Worm (Caenorhabditis elegans) whole organism, L4 larva: Measurements from ENCODE around the gene rpl-23.

ENCODE experiments used
- F10B5.3 ChIP-seq: sonication (generic microtip); optimal IDR thresholded peaks from 2 replicates; lab custom pipeline; 2016; ENCODE audit warnings: mild to moderate bottlenecking, missing genetic modification characterization, missing compliant biosample characterization
- F26F4.8 ChIP-seq: fragments of 200-800 bp; sonication (Bioruptor generic); conservative IDR thresholded peaks from 2 replicates; pipeline ENCODE4 v1.3.6; 2022; ENCODE audit warnings: missing genetic modification characterization, missing compliant biosample characterization
- R02D3.7 ChIP-seq: fragments of 150-350 bp; sonication (generic microtip); optimal IDR thresholded peaks from 3 replicates; lab custom pipeline; 2014; ENCODE audit warnings: missing biosample characterization, missing genetic modification characterization
- T26A8.4 ChIP-seq: fragments of 200-800 bp; sonication (Bioruptor generic); IDR thresholded peaks from 2 replicates; pipeline ENCODE4 v1.3.6; 2022; ENCODE audit warnings: missing genetic modification characterization, missing compliant biosample characterization
- Y105C5A.15 ChIP-seq: fragments of 200-800 bp; sonication (Bioruptor generic); IDR thresholded peaks from 2 replicates; pipeline ENCODE4 v1.3.6; 2022; ENCODE audit warnings: missing genetic modification characterization, missing compliant biosample characterization
- Y5F2A.4 ChIP-seq: fragments of 200-800 bp; sonication (Bioruptor generic); optimal IDR thresholded peaks from 2 replicates; lab custom pipeline; 2018; ENCODE audit warnings: mild to moderate bottlenecking, missing genetic modification characterization, missing compliant biosample characterization
- ZK337.2 ChIP-seq: fragments of 200-800 bp; sonication (Bioruptor generic); IDR thresholded peaks from 2 replicates; pipeline ENCODE4 v1.3.6; 2022; ENCODE audit warnings: missing genetic modification reagents, missing genetic modification characterization, missing compliant biosample characterization
- arid-1 ChIP-seq: fragments of 200-800 bp; sonication (Bioruptor generic); conservative IDR thresholded peaks from 2 replicates; pipeline ENCODE4 v1.3.6; 2022; ENCODE audit warnings: missing genetic modification reagents, missing genetic modification characterization, missing compliant biosample characterization
- ceh-28 ChIP-seq: fragments of 150-350 bp; optimal IDR thresholded peaks from 2 replicates; lab custom pipeline; 2014; ENCODE audit warnings: missing biosample characterization, missing genetic modification reagents, missing genetic modification characterization
- ceh-32 ChIP-seq: sonication (generic microtip); optimal IDR thresholded peaks from 2 replicates; lab custom pipeline; 2016; ENCODE audit warnings: mild to moderate bottlenecking, missing genetic modification characterization, missing compliant biosample characterization; ENCODE audit not compliant: poor library complexity
- ceh-44 ChIP-seq: fragments of 200-800 bp; sonication (Bioruptor generic); IDR thresholded peaks from 2 replicates; pipeline ENCODE4 v1.3.6; 2022; ENCODE audit warnings: missing genetic modification reagents, missing genetic modification characterization, missing compliant biosample characterization
- ces-1 ChIP-seq: fragments of 150-350 bp; sonication (generic microtip); optimal IDR thresholded peaks from 4 replicates; lab custom pipeline; 2014; ENCODE audit warnings: missing biosample characterization, missing genetic modification reagents, missing genetic modification characterization
- ctbp-1 ChIP-seq: fragments of 200-800 bp; sonication (Bioruptor generic); IDR thresholded peaks from 2 replicates; pipeline ENCODE4 v1.3.6; 2022; ENCODE audit warnings: missing genetic modification reagents, missing genetic modification characterization, missing compliant biosample characterization
- daf-12 ChIP-seq: fragments of 150-350 bp; optimal IDR thresholded peaks from 2 replicates; lab custom pipeline; 2014; ENCODE audit warnings: missing biosample characterization, missing genetic modification reagents, missing genetic modification characterization
- daf-16 ChIP-seq, 3 experiments: sonication (generic microtip); optimal IDR thresholded peaks; 2 replicates each; lab custom pipeline; 2016 to 2017; ENCODE audit warnings: missing genetic modification characterization in 3 of 3, missing genetic modification reagents in 3 of 3, mild to moderate bottlenecking in 2 of 3, missing compliant biosample characterization in 2 of 3, missing biosample characterization in 1 of 3, moderate library complexity in 1 of 3
- daf-19 ChIP-seq: fragments of 200-800 bp; sonication (Bioruptor generic); conservative IDR thresholded peaks from 2 replicates; pipeline ENCODE4 v1.3.6; 2022; ENCODE audit warnings: missing genetic modification characterization, missing compliant biosample characterization
- daf-8 ChIP-seq: fragments of 200-800 bp; sonication (Bioruptor generic); IDR thresholded peaks from 2 replicates; pipeline ENCODE4 v1.3.6; 2022; ENCODE audit warnings: missing genetic modification characterization, missing compliant biosample characterization
- dmd-8 ChIP-seq: fragments of 200-800 bp; sonication (Bioruptor generic); IDR thresholded peaks from 2 replicates; pipeline ENCODE4 v1.3.6; 2022; ENCODE audit warnings: missing genetic modification characterization, missing compliant biosample characterization
- dmd-9 ChIP-seq: fragments of 200-800 bp; sonication (Bioruptor generic); IDR thresholded peaks from 2 replicates; pipeline ENCODE4 v1.3.6; 2022; ENCODE audit warnings: missing genetic modification reagents, missing genetic modification characterization, missing compliant biosample characterization
- egl-27 ChIP-seq: sonication (generic microtip); optimal IDR thresholded peaks from 3 replicates; lab custom pipeline; 2017; ENCODE audit warnings: missing biosample characterization, missing genetic modification reagents, missing genetic modification characterization
- egl-43 ChIP-seq: fragments of 200-800 bp; sonication (Bioruptor generic); IDR thresholded peaks from 2 replicates; pipeline ENCODE4 v1.3.6; 2022; ENCODE audit warnings: missing genetic modification reagents, missing genetic modification characterization, missing compliant biosample characterization
- fos-1 ChIP-seq: fragments of 150-350 bp; optimal IDR thresholded peaks from 2 replicates; lab custom pipeline; 2014; ENCODE audit warnings: missing biosample characterization, missing genetic modification characterization
- gei-8 ChIP-seq: fragments of 200-800 bp; sonication (Bioruptor generic); optimal IDR thresholded peaks from 2 replicates; lab custom pipeline; 2018; ENCODE audit warnings: mild to moderate bottlenecking, missing genetic modification characterization, missing compliant biosample characterization
- hif-1 ChIP-seq, 2 experiments: sonication (generic microtip); optimal IDR thresholded peaks; 2 replicates each; lab custom pipeline; 2016 to 2017; ENCODE audit warnings: missing compliant biosample characterization in 2 of 2, missing genetic modification characterization in 2 of 2, missing genetic modification reagents in 2 of 2, missing genotype in 2 of 2, mild to moderate bottlenecking in 1 of 2
- jun-1 ChIP-seq: fragments of 150-350 bp; optimal IDR thresholded peaks from 2 replicates; lab custom pipeline; 2014; ENCODE audit warnings: missing biosample characterization, missing genetic modification reagents, missing genetic modification characterization
- lim-7 ChIP-seq: fragments of 200-800 bp; sonication (Bioruptor generic); IDR thresholded peaks from 2 replicates; pipeline ENCODE4 v1.3.6; 2022; ENCODE audit warnings: missing genetic modification characterization, missing compliant biosample characterization
- lin-1 ChIP-seq: fragments of 200-800 bp; sonication (Bioruptor generic); IDR thresholded peaks from 2 replicates; pipeline ENCODE4 v1.3.6; 2022; ENCODE audit warnings: missing genetic modification reagents, missing genetic modification characterization, missing compliant biosample characterization
- lin-29 ChIP-seq: fragments of 200-800 bp; sonication (Bioruptor generic); IDR thresholded peaks from 2 replicates; pipeline ENCODE4 v1.3.6; 2022; ENCODE audit warnings: missing genetic modification reagents, missing genetic modification characterization, missing compliant biosample characterization
- lin-38 ChIP-seq: fragments of 200-800 bp; sonication (Bioruptor generic); IDR thresholded peaks from 2 replicates; pipeline ENCODE4 v1.3.6; 2022; ENCODE audit warnings: missing genetic modification reagents, missing genetic modification characterization, missing compliant biosample characterization
- lin-39 ChIP-seq: fragments of 150-350 bp; optimal IDR thresholded peaks from 2 replicates; lab custom pipeline; 2014; ENCODE audit warnings: missing biosample characterization, missing genetic modification reagents, missing genetic modification characterization
- lir-3 ChIP-seq: sonication (generic microtip); optimal IDR thresholded peaks from 2 replicates; lab custom pipeline; 2016; ENCODE audit warnings: mild to moderate bottlenecking, missing genetic modification characterization, missing compliant biosample characterization
- lsy-2 ChIP-seq, 2 experiments: fragments of 150-350 bp in 1 of 2; sonication (generic microtip) in 1 of 2; optimal IDR thresholded peaks; 2 replicates each; lab custom pipeline; 2014 to 2017; ENCODE audit warnings: missing biosample characterization in 2 of 2, missing genetic modification characterization in 2 of 2
- madf-5 ChIP-seq, 2 experiments: fragments of 200-800 bp; sonication (Bioruptor generic); IDR thresholded peaks; 2 replicates each; pipeline ENCODE4 v1.3.6; 2022; ENCODE audit warnings: missing compliant biosample characterization in 2 of 2, missing genetic modification characterization in 2 of 2
- mdl-1 ChIP-seq, 2 experiments: fragments of 150-350 bp in 1 of 2; sonication (generic microtip) in 1 of 2; optimal IDR thresholded peaks; 2 replicates each; lab custom pipeline; 2014 to 2017; ENCODE audit warnings: missing biosample characterization in 2 of 2, missing genetic modification characterization in 2 of 2
- mep-1 ChIP-seq: fragments of 150-350 bp; sonication (generic microtip); optimal IDR thresholded peaks from 3 replicates; lab custom pipeline; 2014; ENCODE audit warnings: missing biosample characterization, missing genetic modification characterization
- mxl-2 ChIP-seq: fragments of 200-800 bp; sonication (Bioruptor generic); conservative IDR thresholded peaks from 2 replicates; pipeline ENCODE4 v1.3.6; 2022; ENCODE audit warnings: missing genetic modification reagents, missing genetic modification characterization, missing compliant biosample characterization
- nhr-11 ChIP-seq: fragments of 150-350 bp; optimal IDR thresholded peaks from 2 replicates; lab custom pipeline; 2014; ENCODE audit warnings: missing biosample characterization, missing genetic modification characterization
- nhr-111 ChIP-seq: fragments of 200-800 bp; sonication (Bioruptor generic); optimal IDR thresholded peaks from 2 replicates; lab custom pipeline; 2018; ENCODE audit warnings: mild to moderate bottlenecking, missing genetic modification characterization, missing compliant biosample characterization
- nhr-237 ChIP-seq: sonication (generic microtip); optimal IDR thresholded peaks from 2 replicates; lab custom pipeline; 2017; ENCODE audit warnings: missing biosample characterization, missing genetic modification characterization
- nhr-41 ChIP-seq: fragments of 200-800 bp; sonication (Bioruptor generic); IDR thresholded peaks from 2 replicates; pipeline ENCODE4 v1.3.6; 2022; ENCODE audit warnings: missing genetic modification reagents, missing genetic modification characterization, missing compliant biosample characterization
- nhr-6 ChIP-seq: fragments of 150-350 bp; optimal IDR thresholded peaks from 2 replicates; lab custom pipeline; 2014; ENCODE audit warnings: missing biosample characterization, missing genetic modification characterization
- nhr-76 ChIP-seq: fragments of 150-350 bp; optimal IDR thresholded peaks from 2 replicates; lab custom pipeline; 2014; ENCODE audit warnings: missing biosample characterization, missing genetic modification characterization
- saeg-2 ChIP-seq: fragments of 200-800 bp; sonication (Bioruptor generic); IDR thresholded peaks from 2 replicates; pipeline ENCODE4 v1.3.6; 2022; ENCODE audit warnings: missing genetic modification reagents, missing genetic modification characterization, missing compliant biosample characterization
- sdz-12 ChIP-seq: fragments of 200-800 bp; sonication (Bioruptor generic); optimal IDR thresholded peaks from 2 replicates; lab custom pipeline; 2018; ENCODE audit warnings: mild to moderate bottlenecking, missing genetic modification characterization, missing compliant biosample characterization
- skn-1 ChIP-seq: fragments of 150-350 bp; optimal IDR thresholded peaks from 2 replicates; lab custom pipeline; 2014; ENCODE audit warnings: missing biosample characterization, missing genetic modification characterization
- snpc-4 ChIP-seq: fragments of 150-350 bp; optimal IDR thresholded peaks from 2 replicates; lab custom pipeline; 2014; ENCODE audit warnings: missing biosample characterization, missing genetic modification characterization
- spr-3 ChIP-seq: fragments of 200-800 bp; sonication (Bioruptor generic); optimal IDR thresholded peaks from 2 replicates; lab custom pipeline; 2018; ENCODE audit warnings: mild to moderate bottlenecking, missing genetic modification characterization, missing compliant biosample characterization
- tag-97 ChIP-seq: fragments of 200-800 bp; sonication (Bioruptor generic); IDR thresholded peaks from 2 replicates; pipeline ENCODE4 v1.3.6; 2022; ENCODE audit warnings: missing genetic modification characterization, missing compliant biosample characterization
- tra-1 ChIP-seq: fragments of 200-800 bp; sonication (Bioruptor generic); IDR thresholded peaks from 2 replicates; pipeline ENCODE4 v1.3.6; 2022; ENCODE audit warnings: missing genetic modification reagents, missing genetic modification characterization, missing compliant biosample characterization
- zag-1 ChIP-seq: fragments of 150-350 bp; optimal IDR thresholded peaks from 2 replicates; lab custom pipeline; 2014; ENCODE audit warnings: missing biosample characterization, missing genetic modification characterization
- zfp-2 ChIP-seq: sonication (generic microtip); optimal IDR thresholded peaks from 2 replicates; lab custom pipeline; 2016; ENCODE audit warnings: mild to moderate bottlenecking, missing genetic modification characterization, missing compliant biosample characterization

The rpl-23 gene

DNA sequence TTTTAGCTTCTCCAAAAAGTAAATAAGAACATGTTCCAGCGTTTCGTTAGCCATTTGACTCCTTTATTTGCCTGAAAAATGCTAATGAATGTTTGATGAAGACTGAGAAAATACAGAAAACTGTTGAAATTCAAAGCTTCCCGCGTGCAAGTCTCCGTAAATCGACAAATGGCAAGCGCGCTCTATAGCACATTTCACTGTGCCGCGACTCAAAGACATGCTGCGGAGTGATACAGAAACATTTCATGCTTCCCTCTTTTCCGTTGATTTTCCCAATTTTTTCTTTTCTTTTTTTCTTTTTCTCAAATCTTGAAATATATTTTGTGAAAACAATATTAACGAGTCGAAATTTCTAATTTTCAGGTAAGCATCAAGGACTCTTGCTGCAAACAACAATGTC lies 27.0 kb downstream of the rpl-23 start, which contains the start of the genes ska-3 and rps-12 (continued):
- TF ChIP-seq mdl-1 (tag; optimal IDR thresholded peaks at IDR 0.05; lab: Kevin White, UChicago) (peak; percentile 90 to 97), nhr-111 (no peak), daf-19 (GFP tag; lab: Robert Waterston, UW) (peak; percentile 79; the same call in 1 of the 2 replicates), tag-97 (GFP tag; lab: Robert Waterston, UW) (no peak), daf-8 (GFP tag; lab: Robert Waterston, UW) (no peak), lin-39 (tag; lab: Kevin White, UChicago) (no peak), mep-1 (tag; lab: Kevin White, UChicago) (peak; percentile 99), ceh-44 (GFP tag; lab: Robert Waterston, UW) (no peak), zfp-2 (tag; lab: Kevin White, UChicago) (peak; percentile 99), ceh-32 (peak; percentile 73), sdz-12 (peak; percentile 11), daf-16 (GFP tag; optimal IDR thresholded peaks at IDR 0.05; lab: Kevin White, UChicago) (peak in 1 of 2 experiments; percentile 80), daf-16 (tag; optimal IDR thresholded peaks at IDR 0.05; lab: Kevin White, UChicago) (peak; percentile 91), fos-1 (peak; percentile 55), lsy-2 (tag; optimal IDR thresholded peaks at IDR 0.05; lab: Kevin White, UChicago) (peak; percentile 92 to 98), lin-38 (GFP tag; lab: Robert Waterston, UW) (peak; percentile 100), Y5F2A.4 (GFP tag; lab: Kevin White, UChicago) (peak; percentile 48), lin-1 (GFP tag; lab: Robert Waterston, UW) (peak; percentile 78), nhr-11 (tag; lab: Kevin White, UChicago) (peak; percentile 100), nhr-76 (tag; lab: Kevin White, UChicago) (peak; percentile 75), nhr-6 (tag; lab: Kevin White, UChicago) (peak; percentile 99), madf-5 (GFP tag; IDR thresholded peaks at IDR 0.05; lab: Robert Waterston, UW) (peak in 1 of 2 experiments; percentile 42; a peak in 1 of 4 replicates), ctbp-1 (GFP tag; lab: Robert Waterston, UW) (peak; percentile 95), nhr-237 (tag; lab: Kevin White, UChicago) (peak; percentile 67), F10B5.3 (tag; lab: Kevin White, UChicago) (peak; percentile 72), R02D3.7 (tag; lab: Kevin White, UChicago) (peak; percentile 98), dmd-9 (GFP tag; lab: Robert Waterston, UW) (peak; percentile 96), egl-43 (peak; percentile 89), snpc-4 (tag; lab: Kevin White, UChicago) (peak; percentile 58), lir-3 (tag; lab: Kevin White, UChicago) (peak; percentile 29), spr-3 (GFP tag; lab: Kevin White, UChicago) (peak; percentile 94), zag-1 (tag; lab: Kevin White, UChicago) (peak; percentile 86), ceh-28 (tag; lab: Kevin White, UChicago) (peak; percentile 27), dmd-8 (GFP tag; lab: Robert Waterston, UW) (no peak), ZK337.2 (peak; percentile 75; the same call in 1 of the 2 replicates), gei-8 (GFP tag; lab: Kevin White, UChicago) (peak; percentile 63), egl-27 (tag; lab: Kevin White, UChicago) (no peak), F26F4.8 (no peak), lim-7 (GFP tag; lab: Robert Waterston, UW) (0 out of 2 replicates have a peak, but pooled peaks have one; percentile 4), Y105C5A.15 (GFP tag; lab: Robert Waterston, UW) (no peak), hif-1 (tag; optimal IDR thresholded peaks at IDR 0.05; lab: Kevin White, UChicago) (peak; percentile 49 to 92), jun-1 (tag; lab: Kevin White, UChicago) (peak; percentile 94), tra-1 (GFP tag; lab: Robert Waterston, UW) (peak; percentile 95), ces-1 (GFP tag; lab: Kevin White, UChicago) (peak; percentile 80), nhr-41 (GFP tag; lab: Robert Waterston, UW) (0 out of 2 replicates have a peak, but pooled peaks have one; percentile 62), arid-1 (GFP tag; lab: Robert Waterston, UW) (peak; percentile 98), T26A8.4 (GFP tag; lab: Robert Waterston, UW) (peak; percentile 97), daf-12 (tag; lab: Kevin White, UChicago) (no peak), lin-29 (GFP tag; lab: Robert Waterston, UW) (peak; percentile 89), saeg-2 (peak; percentile 85), mxl-2 (GFP tag; lab: Robert Waterston, UW) (peak; percentile 69), skn-1 (no peak)
